Worm (Caenorhabditis elegans): ENCODE measurements around the gene dpy-7.

DNA sequence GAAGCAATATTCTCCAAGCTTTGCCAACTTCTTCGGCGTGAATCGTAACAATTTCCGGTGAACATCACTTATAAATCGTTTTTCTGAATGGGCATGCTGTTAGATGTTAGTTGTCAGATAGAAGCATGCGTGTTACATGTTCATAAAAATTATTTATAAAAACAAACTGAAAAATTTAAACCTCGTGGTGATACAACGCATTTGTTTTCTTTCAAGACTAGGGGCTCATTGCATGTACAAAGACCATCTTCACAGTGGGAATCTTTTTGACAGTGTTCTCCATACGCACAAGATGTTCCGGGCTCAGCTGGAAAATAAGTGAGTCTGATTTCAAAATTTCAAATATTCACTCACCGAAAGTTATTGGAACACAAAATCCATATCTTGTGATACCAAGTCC is 24.9 kb downstream of the dpy-7 start:
- TF ChIP-seq elt-2 (tag; optimal IDR thresholded peaks at IDR 0.05) = no peak
- TF ChIP-seq zag-1 (tag; optimal IDR thresholded peaks at IDR 0.05) = no peak
- no peak for TF ChIP-seq nhr-28 (tag; optimal IDR thresholded peaks at IDR 0.05)
- TF ChIP-seq ceh-82 (tag; optimal IDR thresholded peaks at IDR 0.05) = no peak
- TF ChIP-seq ztf-11 (tag; optimal IDR thresholded peaks at IDR 0.05) = no peak
- no peak for TF ChIP-seq aly-2 (tag; optimal IDR thresholded peaks at IDR 0.05)
- TF ChIP-seq nfya-1 (tag; optimal IDR thresholded peaks at IDR 0.05; ENCODE audit: insufficient read depth) = no peak
- TF ChIP-seq daf-12 (tag; optimal IDR thresholded peaks at IDR 0.05) = no peak
- TF ChIP-seq skn-1 (tag; optimal IDR thresholded peaks at IDR 0.05) = no peak
- TF ChIP-seq egl-27 (tag; optimal IDR thresholded peaks at IDR 0.05) = no peak
- TF ChIP-seq fkh-10 (GFP tag; optimal IDR thresholded peaks at IDR 0.05) = no peak
- TF ChIP-seq hmg-11 (tag; optimal IDR thresholded peaks at IDR 0.05) = no peak

All from whole organism, L3 larva.